Fruit fly (Drosophila melanogaster) whole organism, embryonic: Measurements from ENCODE around the gene e.

ENCODE experiments used
- B-H2 ChIP-seq: fragments of 200-800 bp; sonication (Bioruptor generic); optimal IDR thresholded peaks from 2 replicates; lab custom pipeline; 2018; ENCODE audit warnings: missing biosample characterization, mild to moderate bottlenecking, missing genetic modification characterization
- C15 ChIP-seq: fragments of 200-800 bp; sonication (Bioruptor generic); IDR thresholded peaks from 3 replicates; pipeline ENCODE4 v1.3.6; 2022; ENCODE audit warnings: missing biosample characterization, missing genetic modification characterization
- CG10431 ChIP-seq: fragments of 200-800 bp; sonication (Bioruptor generic); optimal IDR thresholded peaks from 3 replicates; lab custom pipeline; 2018; ENCODE audit warnings: missing biosample characterization, mild to moderate bottlenecking, missing genetic modification characterization
- CG12744 ChIP-seq: fragments of 200-800 bp; sonication (Bioruptor generic); optimal IDR thresholded peaks from 2 replicates; lab custom pipeline; 2016; ENCODE audit warnings: missing biosample characterization, missing genetic modification characterization
- CG14667 ChIP-seq: fragments of 200-800 bp; sonication (Bioruptor generic); IDR thresholded peaks from 2 replicates; pipeline ENCODE4 v1.3.6; 2022; ENCODE audit warnings: missing biosample characterization, missing genetic modification characterization
- CG15073 ChIP-seq: fragments of 200-800 bp; sonication (Bioruptor generic); optimal IDR thresholded peaks from 2 replicates; lab custom pipeline; 2016; ENCODE audit warnings: missing biosample characterization, missing genetic modification characterization
- CG1603 ChIP-seq: fragments of 200-800 bp; sonication (Bioruptor generic); optimal IDR thresholded peaks from 2 replicates; lab custom pipeline; 2019; ENCODE audit warnings: missing biosample characterization, mild to moderate bottlenecking, missing genetic modification characterization, moderate library complexity
- CG17802 ChIP-seq: fragments of 200-800 bp; sonication (Bioruptor generic); optimal IDR thresholded peaks from 2 replicates; lab custom pipeline; 2018; ENCODE audit warnings: missing biosample characterization, mild to moderate bottlenecking, missing genetic modification characterization, moderate library complexity
- CG2199 ChIP-seq: fragments of 200-800 bp; sonication (Bioruptor generic); IDR thresholded peaks from 3 replicates; pipeline ENCODE4 v1.3.6; 2022; ENCODE audit warnings: missing biosample characterization, missing genetic modification characterization
- CG2712 ChIP-seq: fragments of 200-800 bp; optimal IDR thresholded peaks from 3 replicates; lab custom pipeline; 2019; ENCODE audit warnings: missing biosample characterization, mild to moderate bottlenecking, missing genetic modification characterization, moderate library complexity
- CG2889 ChIP-seq: fragments of 200-800 bp; sonication (Bioruptor generic); IDR thresholded peaks from 3 replicates; pipeline ENCODE4 v1.3.6; 2022; ENCODE audit warnings: missing biosample characterization, missing genetic modification characterization
- CG4360 ChIP-seq: fragments of 200-800 bp; sonication (Bioruptor generic); IDR thresholded peaks from 2 replicates; pipeline ENCODE4 v1.3.6; 2022; ENCODE audit warnings: missing biosample characterization, missing genetic modification characterization
- CG6175 ChIP-seq: fragments of 200-800 bp; sonication (Bioruptor generic); IDR thresholded peaks from 3 replicates; pipeline ENCODE4 v1.3.6; 2022; ENCODE audit warnings: missing biosample characterization, missing genetic modification characterization
- CG6791 ChIP-seq: fragments of 200-800 bp; sonication (Bioruptor generic); IDR thresholded peaks from 3 replicates; pipeline ENCODE4 v1.3.6; 2022; ENCODE audit warnings: missing biosample characterization, missing genetic modification characterization; ENCODE audit not compliant: partially characterized antibody
- CG6813 ChIP-seq: fragments of 200-800 bp; sonication (Bioruptor generic); optimal IDR thresholded peaks from 2 replicates; lab custom pipeline; 2017; ENCODE audit warnings: missing biosample characterization, missing genetic modification characterization, mild to moderate bottlenecking, moderate library complexity, missing genetic modification reagents
- CG7357 ChIP-seq: fragments of 200-800 bp; sonication (Bioruptor generic); IDR thresholded peaks from 3 replicates; pipeline ENCODE4 v1.3.6; 2022; ENCODE audit warnings: missing biosample characterization, missing genetic modification characterization
- CG7987 ChIP-seq: fragments of 200-800 bp; sonication (Bioruptor generic); optimal IDR thresholded peaks from 2 replicates; lab custom pipeline; 2018; ENCODE audit warnings: missing biosample characterization, mild to moderate bottlenecking, missing genetic modification characterization, moderate library complexity
- CG8290 ChIP-seq, 3 experiments: fragments of 200-800 bp; sonication (Bioruptor generic); optimal IDR thresholded peaks; 2 replicates each; lab custom pipeline; 2016 to 2019; ENCODE audit warnings: missing biosample characterization in 3 of 3, missing genetic modification characterization in 3 of 3, mild to moderate bottlenecking in 2 of 3, moderate library complexity in 1 of 3
- D ChIP-seq, 2 experiments: fragments of 200-800 bp in 1 of 2; fragments of >200 bp in 1 of 2; sonication (Bioruptor generic) in 1 of 2; optimal IDR thresholded peaks; 2 replicates in 1 of 2; 3 replicates in 1 of 2; lab custom pipeline; 2017; ENCODE audit warnings: mild to moderate bottlenecking in 1 of 2, missing biosample characterization in 1 of 2, missing genetic modification characterization in 1 of 2, missing genetic modification reagents in 1 of 2
- D19A ChIP-seq: fragments of 200-800 bp; optimal IDR thresholded peaks from 3 replicates; lab custom pipeline; 2019; ENCODE audit warnings: missing biosample characterization, mild to moderate bottlenecking, missing genetic modification characterization, moderate library complexity
- Dfd ChIP-seq, 2 experiments: fragments of >200 bp; optimal IDR thresholded peaks; 2 replicates each; lab custom pipeline; 2017; ENCODE audit warnings: missing biosample characterization in 2 of 2, missing genetic modification characterization in 2 of 2
- Doc3 ChIP-seq: fragments of 200-800 bp; sonication (Bioruptor generic); IDR thresholded peaks from 3 replicates; pipeline ENCODE4 v1.3.6; 2022; ENCODE audit warnings: missing biosample characterization, missing genetic modification characterization; ENCODE audit not compliant: partially characterized antibody
- E2f2 ChIP-seq: fragments of 200-800 bp; sonication (Bioruptor generic); IDR thresholded peaks from 2 replicates; pipeline ENCODE4 v1.3.6; 2022; ENCODE audit warnings: missing biosample characterization, missing genetic modification characterization
- ERR ChIP-seq: fragments of 200-800 bp; sonication (Bioruptor generic); optimal IDR thresholded peaks from 2 replicates; lab custom pipeline; 2016; ENCODE audit warnings: missing biosample characterization, missing genetic modification characterization
- MTF-1 ChIP-seq: fragments of 200-800 bp; sonication (Bioruptor generic); optimal IDR thresholded peaks from 2 replicates; lab custom pipeline; 2018; ENCODE audit warnings: missing biosample characterization, mild to moderate bottlenecking, missing genetic modification characterization, borderline replicate concordance
- NFAT ChIP-seq: fragments of 200-800 bp; sonication (Bioruptor generic); IDR thresholded peaks from 2 replicates; pipeline ENCODE4 v1.3.6; 2022; ENCODE audit warnings: missing biosample characterization, missing genetic modification characterization
- Neu2 ChIP-seq: fragments of 200-800 bp; sonication (Bioruptor generic); optimal IDR thresholded peaks from 3 replicates; lab custom pipeline; 2016; ENCODE audit warnings: missing biosample characterization, missing genetic modification characterization, borderline replicate concordance
- Nf-YA ChIP-seq: fragments of 200-800 bp; sonication (Bioruptor generic); IDR thresholded peaks from 2 replicates; pipeline ENCODE4 v1.3.6; 2022; ENCODE audit warnings: missing biosample characterization, missing genetic modification characterization
- Rfx ChIP-seq: fragments of 200-800 bp; sonication (Bioruptor generic); IDR thresholded peaks from 2 replicates; pipeline ENCODE4 v1.3.6; 2022; ENCODE audit warnings: missing biosample characterization, missing genetic modification characterization
- Scr ChIP-seq: fragments of 200-800 bp; sonication (Bioruptor generic); IDR thresholded peaks from 2 replicates; pipeline ENCODE4 v1.3.6; 2022; ENCODE audit warnings: missing biosample characterization, missing genetic modification characterization; ENCODE audit not compliant: partially characterized antibody
- Sin3A ChIP-seq: fragments of >200 bp; optimal IDR thresholded peaks from 2 replicates; lab custom pipeline; 2018
- Spps ChIP-seq: fragments of 200-800 bp; sonication (Bioruptor generic); optimal IDR thresholded peaks from 2 replicates; lab custom pipeline; 2018; ENCODE audit warnings: missing biosample characterization, mild to moderate bottlenecking, missing genetic modification characterization
- caup ChIP-seq: fragments of 200-800 bp; sonication (Bioruptor generic); optimal IDR thresholded peaks from 3 replicates; lab custom pipeline; 2017; ENCODE audit warnings: missing biosample characterization, mild to moderate bottlenecking, missing genetic modification characterization, moderate library complexity; ENCODE audit not compliant: severe bottlenecking
- da ChIP-seq: fragments of 200-800 bp; sonication (Bioruptor generic); optimal IDR thresholded peaks from 2 replicates; lab custom pipeline; 2016; ENCODE audit warnings: missing biosample characterization, missing genetic modification characterization
- ewg ChIP-seq: fragments of 200-800 bp; sonication (Bioruptor generic); optimal IDR thresholded peaks from 3 replicates; lab custom pipeline; 2017; ENCODE audit warnings: mild to moderate bottlenecking, missing biosample characterization, missing genetic modification reagents, missing genetic modification characterization
- ftz-f1 ChIP-seq: fragments of 200-800 bp; sonication (Bioruptor generic); optimal IDR thresholded peaks from 2 replicates; lab custom pipeline; 2016; ENCODE audit warnings: missing biosample characterization, missing genetic modification characterization
- jing ChIP-seq: fragments of 200-800 bp; sonication (Bioruptor generic); optimal IDR thresholded peaks from 2 replicates; lab custom pipeline; 2018; ENCODE audit warnings: missing biosample characterization, mild to moderate bottlenecking, missing genetic modification characterization
- kay ChIP-seq: fragments of 200-800 bp; sonication (Bioruptor generic); optimal IDR thresholded peaks from 2 replicates; lab custom pipeline; 2016; ENCODE audit warnings: missing biosample characterization, missing genetic modification characterization
- klu ChIP-seq: fragments of 200-800 bp; sonication (Bioruptor generic); IDR thresholded peaks from 2 replicates; pipeline ENCODE4 v1.3.6; 2022; ENCODE audit warnings: missing biosample characterization, missing genetic modification characterization
- maf-S ChIP-seq: fragments of 200-800 bp; sonication (Bioruptor generic); optimal IDR thresholded peaks from 2 replicates; lab custom pipeline; 2016; ENCODE audit warnings: missing biosample characterization, missing genetic modification characterization
- oc ChIP-seq: fragments of 200-800 bp; sonication (Bioruptor generic); optimal IDR thresholded peaks from 2 replicates; lab custom pipeline; 2018; ENCODE audit warnings: missing biosample characterization, mild to moderate bottlenecking, missing genetic modification characterization, moderate library complexity
- onecut ChIP-seq: fragments of 200-800 bp; sonication (Bioruptor generic); IDR thresholded peaks from 2 replicates; pipeline ENCODE4 v1.3.6; 2022; ENCODE audit warnings: missing biosample characterization, missing genetic modification characterization
- pb ChIP-seq: fragments of 200-800 bp; sonication (Bioruptor generic); optimal IDR thresholded peaks from 3 replicates; lab custom pipeline; 2016; ENCODE audit warnings: missing biosample characterization, missing genetic modification characterization
- sc ChIP-seq, 3 experiments: fragments of >200 bp in 2 of 3; fragments of 200-800 bp in 1 of 3; sonication (Bioruptor generic) in 1 of 3; optimal IDR thresholded peaks; 2 replicates in 2 of 3; 3 replicates in 1 of 3; lab custom pipeline; 2017; ENCODE audit warnings: mild to moderate bottlenecking in 1 of 3, missing biosample characterization in 1 of 3, missing genetic modification characterization in 1 of 3, missing genetic modification reagents in 1 of 3
- sens-2 ChIP-seq: fragments of 200-800 bp; sonication (Bioruptor generic); IDR thresholded peaks from 2 replicates; pipeline ENCODE4 v1.3.6; 2022; ENCODE audit warnings: missing biosample characterization, missing genetic modification characterization
- sr ChIP-seq: fragments of 200-800 bp; sonication (Bioruptor generic); IDR thresholded peaks from 3 replicates; pipeline ENCODE4 v1.3.6; 2022; ENCODE audit warnings: missing biosample characterization, missing genetic modification characterization
- tup ChIP-seq: fragments of 200-800 bp; sonication (Bioruptor generic); optimal IDR thresholded peaks from 2 replicates; lab custom pipeline; 2016; ENCODE audit warnings: missing biosample characterization, mild to moderate bottlenecking, missing genetic modification characterization, moderate library complexity
- vnd ChIP-seq: fragments of 200-800 bp; sonication (Bioruptor generic); IDR thresholded peaks from 3 replicates; pipeline ENCODE4 v1.3.6; 2022; ENCODE audit warnings: missing biosample characterization, missing genetic modification characterization; ENCODE audit not compliant: partially characterized antibody
- z ChIP-seq: fragments of 200-800 bp; sonication (Bioruptor generic); IDR thresholded peaks from 3 replicates; pipeline ENCODE4 v1.3.6; 2022; ENCODE audit warnings: missing biosample characterization, missing genetic modification characterization

Gene e

DNA sequence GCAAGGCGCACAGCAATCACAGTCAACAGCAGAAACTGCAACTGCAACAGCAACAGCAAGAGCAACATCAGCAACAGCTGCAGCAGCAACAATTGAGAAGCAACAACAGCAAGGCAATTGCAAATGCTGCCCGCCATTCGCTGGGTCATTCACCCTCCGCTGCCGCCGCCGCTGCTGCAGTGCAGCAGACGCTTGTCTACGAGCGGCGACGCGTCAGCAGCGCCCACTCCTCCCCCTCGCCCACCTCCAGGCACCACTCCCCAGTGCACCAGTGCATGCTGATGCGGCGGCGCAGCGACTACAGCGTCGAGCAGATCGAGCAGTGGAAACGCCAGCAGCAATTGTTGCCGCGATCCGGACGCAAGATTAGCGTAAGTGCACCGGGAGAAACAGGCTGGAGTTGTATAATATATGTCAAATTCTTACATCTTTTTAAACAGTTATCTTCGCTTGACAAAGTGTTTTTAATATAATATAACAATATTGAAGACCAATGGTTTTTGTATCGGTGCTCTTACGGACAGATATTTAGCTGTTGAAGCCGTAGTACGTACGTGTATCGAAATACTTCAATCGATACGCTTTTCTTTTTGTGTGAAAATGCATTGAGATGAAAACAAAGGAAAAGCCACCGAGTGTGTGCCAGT lies 31.2 kb downstream of the e start (continued):
- no peak for TF ChIP-seq D (optimal IDR thresholded peaks at IDR 0.05; lab: Kevin White, UChicago)
- TF ChIP-seq D (GFP tag; optimal IDR thresholded peaks at IDR 0.05; lab: Kevin White, UChicago), result peak; percentile 64
- no peak for TF ChIP-seq CG6813 (GFP tag; lab: Kevin White, UChicago)
- TF ChIP-seq Nf-YA (GFP tag; lab: Robert Waterston, UW), result no peak
- TF ChIP-seq CG14667, result peak; percentile 28; the same call in 1 of the 2 replicates
- no peak for TF ChIP-seq Sin3A (lab: Kevin White, UChicago)
- TF ChIP-seq CG15073 (GFP tag; lab: Kevin White, UChicago), result no peak
- TF ChIP-seq NFAT, result no peak
- TF ChIP-seq onecut (GFP tag; lab: Robert Waterston, UW), result peak; percentile 28; the same call in 1 of the 2 replicates
- no peak for TF ChIP-seq MTF-1 (GFP tag; lab: Kevin White, UChicago)
- no peak for TF ChIP-seq klu (GFP tag; lab: Robert Waterston, UW)
- no peak for TF ChIP-seq CG12744 (GFP tag; lab: Kevin White, UChicago)
- TF ChIP-seq CG6791, result no peak
- TF ChIP-seq B-H2 (GFP tag; lab: Kevin White, UChicago), result no peak
- peak; percentile 9 for TF ChIP-seq tup (GFP tag; lab: Kevin White, UChicago)
- TF ChIP-seq CG2889 (GFP tag; lab: Robert Waterston, UW), result no peak
- TF ChIP-seq pb, result no peak
- peak; percentile 19; the same call in 1 of the 2 replicates for TF ChIP-seq sens-2 (GFP tag; lab: Robert Waterston, UW)
- peak; percentile 56 for TF ChIP-seq CG1603 (tag; lab: Kevin White, UChicago)
- TF ChIP-seq CG10431 (GFP tag; lab: Kevin White, UChicago), result peak; percentile 11
- no peak for TF ChIP-seq ftz-f1
- no peak for TF ChIP-seq vnd (GFP tag; lab: Robert Waterston, UW)
- no peak for TF ChIP-seq Rfx (GFP tag; lab: Robert Waterston, UW)
- TF ChIP-seq Dfd (GFP tag; optimal IDR thresholded peaks at IDR 0.05; lab: Kevin White, UChicago), result no peak
- no peak for TF ChIP-seq CG6175
- TF ChIP-seq CG8290 (GFP tag; optimal IDR thresholded peaks at IDR 0.05; lab: Kevin White, UChicago), result no peak
- TF ChIP-seq CG8290 (tag; optimal IDR thresholded peaks at IDR 0.05; lab: Kevin White, UChicago), result no peak
- no peak for TF ChIP-seq CG4360 (GFP tag; lab: Robert Waterston, UW)
- no peak for TF ChIP-seq CG2199 (GFP tag; lab: Robert Waterston, UW)
- TF ChIP-seq ERR, result no peak
- TF ChIP-seq caup (GFP tag; lab: Kevin White, UChicago), result no peak
- no peak for TF ChIP-seq kay
- no peak for TF ChIP-seq C15 (GFP tag; lab: Robert Waterston, UW)
- no peak for TF ChIP-seq Neu2 (GFP tag; lab: Kevin White, UChicago)
- no peak for TF ChIP-seq maf-S (GFP tag; lab: Kevin White, UChicago)
- no peak for TF ChIP-seq sc (optimal IDR thresholded peaks at IDR 0.05; lab: Kevin White, UChicago)
- peak; percentile 25 for TF ChIP-seq sc (GFP tag; optimal IDR thresholded peaks at IDR 0.05; lab: Kevin White, UChicago)
- TF ChIP-seq CG7987 (GFP tag; lab: Kevin White, UChicago), result no peak
- TF ChIP-seq da (GFP tag; lab: Kevin White, UChicago), result no peak
- no peak for TF ChIP-seq CG2712
- TF ChIP-seq CG17802, result peak; percentile 30
- TF ChIP-seq ewg (GFP tag; lab: Kevin White, UChicago), result peak; percentile 34
- TF ChIP-seq sr (GFP tag; lab: Robert Waterston, UW), result no peak
- TF ChIP-seq Doc3 (GFP tag; lab: Robert Waterston, UW), result no peak
- TF ChIP-seq Scr (GFP tag; lab: Robert Waterston, UW), result no peak
- TF ChIP-seq D19A (tag; lab: Kevin White, UChicago), result peak; percentile 49
- peak; percentile 21; the same call in 1 of the 3 replicates for TF ChIP-seq CG7357 (GFP tag; lab: Robert Waterston, UW)
- TF ChIP-seq oc, result peak; percentile 55
- TF ChIP-seq E2f2 (GFP tag; lab: Robert Waterston, UW), result no peak
- no peak; the same call in 2 of the 3 replicates for TF ChIP-seq z (GFP tag; lab: Robert Waterston, UW)
- TF ChIP-seq jing (GFP tag; lab: Kevin White, UChicago), result peak; percentile 18
- TF ChIP-seq Spps, result no peak
